Fruit fly (Drosophila melanogaster): Measurements from ENCODE around the gene CG44426.

Gene CG44426

DNA sequence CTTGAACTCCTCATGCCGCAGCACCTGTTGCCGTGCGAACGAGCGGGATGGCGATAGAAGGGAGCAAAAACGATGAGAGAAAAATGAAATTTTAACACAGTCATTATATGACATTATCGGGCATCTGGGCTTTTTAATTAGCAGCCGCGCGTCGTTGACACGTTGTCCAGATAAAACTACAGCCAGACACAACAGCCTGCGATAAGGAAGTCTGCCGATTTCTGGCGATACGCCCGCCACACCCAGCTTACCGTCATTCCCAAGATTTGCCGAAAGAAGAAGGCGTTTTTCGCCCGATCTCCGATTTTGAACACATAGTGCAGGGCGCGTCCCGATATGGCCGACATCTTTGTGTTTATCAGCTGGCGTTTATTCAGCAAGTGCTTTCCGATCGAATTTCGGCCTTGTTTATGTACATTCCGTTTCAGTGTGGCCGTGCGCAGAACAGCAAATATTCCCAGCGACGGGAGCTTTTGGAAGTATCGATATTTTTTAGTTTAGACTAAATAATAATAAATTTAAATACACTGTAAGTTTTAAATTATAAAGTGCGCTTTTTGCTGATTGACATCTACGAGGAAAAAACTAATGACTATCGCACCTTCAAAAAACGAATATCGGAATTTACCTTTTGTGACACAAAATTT is 50.0 kb downstream of the CG44426 start, which contains the start of gene CG1532 (continued):
- peak; percentile 57 for TF ChIP-seq knrl (GFP tag; IDR thresholded peaks at IDR 0.05; ENCODE audit: partially characterized antibody)
- TF ChIP-seq CoRest (tag; optimal IDR thresholded peaks at IDR 0.05): peak; percentile 7
- no peak for TF ChIP-seq trh (GFP tag; optimal IDR thresholded peaks at IDR 0.05)
- no peak for TF ChIP-seq repo (GFP tag; optimal IDR thresholded peaks at IDR 0.05)
- no peak for TF ChIP-seq CG12744 (GFP tag; optimal IDR thresholded peaks at IDR 0.05)
- TF ChIP-seq zf30C (GFP tag; optimal IDR thresholded peaks at IDR 0.05): peak; percentile 64
- TF ChIP-seq CG12659 (GFP tag; optimal IDR thresholded peaks at IDR 0.05): peak; percentile 61
- no peak for TF ChIP-seq CG9727 (GFP tag; optimal IDR thresholded peaks at IDR 0.05)
- no peak for TF ChIP-seq tll (GFP tag; optimal IDR thresholded peaks at IDR 0.05)
- peak; percentile 24 for TF ChIP-seq Sry-δ (GFP tag; optimal IDR thresholded peaks at IDR 0.05)
- no peak for TF ChIP-seq CG43689 (GFP tag; IDR thresholded peaks at IDR 0.05)
- no peak for TF ChIP-seq CG33213 (GFP tag; optimal IDR thresholded peaks at IDR 0.05)
- TF ChIP-seq al (GFP tag; IDR thresholded peaks at IDR 0.05): no peak
- TF ChIP-seq CG8924 (tag; optimal IDR thresholded peaks at IDR 0.05): no peak
- peak; percentile 15 for TF ChIP-seq Lhr (GFP tag; optimal IDR thresholded peaks at IDR 0.05)
- TF ChIP-seq CG6791 (GFP tag; IDR thresholded peaks at IDR 0.05; ENCODE audit: partially characterized antibody): peak; percentile 58; the same call in 1 of the 3 replicates
- TF ChIP-seq vvl (GFP tag; IDR thresholded peaks at IDR 0.05): 0 out of 2 replicates have a peak, but pooled peaks have one; percentile 30
- no peak for TF ChIP-seq Sin3A (optimal IDR thresholded peaks at IDR 0.05)
- TF ChIP-seq D (optimal IDR thresholded peaks at IDR 0.05): no peak
- no peak for TF ChIP-seq D (GFP tag; optimal IDR thresholded peaks at IDR 0.05)
- no peak for TF ChIP-seq CG14860 (GFP tag; IDR thresholded peaks at IDR 0.05; ENCODE audit: partially characterized antibody)
- TF ChIP-seq CG12769 (tag; optimal IDR thresholded peaks at IDR 0.05): peak; percentile 29
- TF ChIP-seq Awh (GFP tag; IDR thresholded peaks at IDR 0.05): 0 out of 2 replicates have a peak, but pooled peaks have one; percentile 9
- TF ChIP-seq Dp (GFP tag; optimal IDR thresholded peaks at IDR 0.05): peak; percentile 30
- no peak for TF ChIP-seq lola (GFP tag; optimal IDR thresholded peaks at IDR 0.05)
- TF ChIP-seq CG4282 (GFP tag; optimal IDR thresholded peaks at IDR 0.05): no peak
- TF ChIP-seq sob (GFP tag; IDR thresholded peaks at IDR 0.05): peak; percentile 35
- peak; percentile 24 for TF ChIP-seq CG14710 (tag; optimal IDR thresholded peaks at IDR 0.05)
- no peak for TF ChIP-seq schlank (tag; optimal IDR thresholded peaks at IDR 0.05)
- TF ChIP-seq Scr (GFP tag; IDR thresholded peaks at IDR 0.05; ENCODE audit: partially characterized antibody): peak; percentile 56
- TF ChIP-seq Camta (GFP tag; optimal IDR thresholded peaks at IDR 0.05): no peak
- TF ChIP-seq Mad (GFP tag; optimal IDR thresholded peaks at IDR 0.05): no peak
- TF ChIP-seq CG10147 (GFP tag; optimal IDR thresholded peaks at IDR 0.05): no peak
- TF ChIP-seq Deaf1 (tag; optimal IDR thresholded peaks at IDR 0.05): peak; percentile 49
- TF ChIP-seq CG17385 (GFP tag; optimal IDR thresholded peaks at IDR 0.05): peak; percentile 32
- TF ChIP-seq gem (tag; optimal IDR thresholded peaks at IDR 0.05): no peak
- no peak for TF ChIP-seq Neu2 (GFP tag; optimal IDR thresholded peaks at IDR 0.05; ENCODE audit: borderline replicate concordance)
- TF ChIP-seq Vsx1 (GFP tag; optimal IDR thresholded peaks at IDR 0.05): peak; percentile 78
- no peak for TF ChIP-seq Mes4 (GFP tag; optimal IDR thresholded peaks at IDR 0.05)
- TF ChIP-seq croc (GFP tag; conservative IDR thresholded peaks at IDR 0.05): no peak
- TF ChIP-seq CG14667 (GFP tag; IDR thresholded peaks at IDR 0.05): no peak
- peak; percentile 50 for TF ChIP-seq pzg (GFP tag; optimal IDR thresholded peaks at IDR 0.05)
- peak; percentile 35 for TF ChIP-seq CG34376 (GFP tag; optimal IDR thresholded peaks at IDR 0.05)
- TF ChIP-seq CG9797 (GFP tag; optimal IDR thresholded peaks at IDR 0.05): peak; percentile 65
- no peak for TF ChIP-seq Nf-YA (GFP tag; IDR thresholded peaks at IDR 0.05)
- no peak for TF ChIP-seq CG17912 (GFP tag; optimal IDR thresholded peaks at IDR 0.05)
- TF ChIP-seq caup (GFP tag; optimal IDR thresholded peaks at IDR 0.05; ENCODE audit: severe bottlenecking): peak; percentile 26
- TF ChIP-seq grn (GFP tag; optimal IDR thresholded peaks at IDR 0.05): peak; percentile 80
- peak; percentile 45 for TF ChIP-seq CG10543 (GFP tag; optimal IDR thresholded peaks at IDR 0.05)

Measured in whole organism, embryonic.